Worm (Caenorhabditis elegans): ENCODE data around the gene ced-10.

The ced-10 gene

DNA sequence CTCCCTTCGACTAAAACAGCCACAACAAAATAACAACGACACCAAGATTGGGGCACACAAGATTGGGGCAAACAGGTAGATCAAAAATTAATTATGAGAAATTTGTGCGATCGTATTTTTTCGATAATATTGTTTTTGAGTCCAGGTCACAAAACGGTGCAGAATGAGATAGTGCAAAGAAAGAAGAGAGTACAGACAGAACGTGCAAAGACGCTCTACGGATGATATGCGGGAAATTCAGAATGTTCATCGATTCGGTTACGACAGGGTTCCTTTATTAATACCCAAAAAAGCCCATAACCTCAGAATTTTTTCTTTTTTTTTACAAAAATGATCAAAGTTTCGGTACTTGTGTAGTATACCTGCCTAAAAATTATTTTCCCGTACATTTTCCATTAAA is 29.9 kb upstream of the ced-10 start:
- peak; percentile 17 to 53 (median 30) for TF ChIP-seq dpl-1 (GFP tag; optimal IDR thresholded peaks at IDR 0.05)
- peak; percentile 2 to 58 for TF ChIP-seq efl-1 (optimal IDR thresholded peaks at IDR 0.05)
- peak in 1 of 2 experiments; percentile 54 for TF ChIP-seq efl-1 (GFP tag; optimal IDR thresholded peaks at IDR 0.05 in 1 of 2)
- peak; percentile 10 to 62 for TF ChIP-seq lin-35 (GFP tag; optimal IDR thresholded peaks at IDR 0.05)
- TF ChIP-seq snu-23 (GFP tag; optimal IDR thresholded peaks at IDR 0.05): peak; percentile 16
- TF ChIP-seq nhr-11 (tag; optimal IDR thresholded peaks at IDR 0.05): no peak
- TF ChIP-seq hlh-17 (GFP tag; optimal IDR thresholded peaks at IDR 0.05; ENCODE audit: borderline replicate concordance): no peak
- TF ChIP-seq lsy-2 (tag; optimal IDR thresholded peaks at IDR 0.05): peak in 1 of 2 experiments; percentile 56

DNA sequence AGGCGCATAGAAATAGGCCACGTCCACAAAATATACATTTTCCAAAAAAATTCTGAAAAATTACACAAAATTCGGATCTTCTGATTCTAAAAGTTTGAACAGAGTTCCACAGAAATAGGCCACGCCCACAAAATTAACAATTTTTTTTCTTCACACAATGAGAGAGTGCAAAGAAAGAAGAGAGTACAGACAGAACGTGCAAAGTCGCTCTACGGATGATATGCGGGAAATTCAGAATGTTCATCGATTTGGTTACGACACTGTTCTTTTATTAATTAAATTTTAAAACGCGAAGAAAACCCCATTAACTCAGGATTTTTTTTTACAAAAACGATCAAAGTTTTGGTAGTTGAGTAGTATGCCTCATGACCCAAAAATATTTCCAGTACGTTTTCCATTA is 23.7 kb upstream of the ced-10 start:
- TF ChIP-seq egl-27 (tag; optimal IDR thresholded peaks at IDR 0.05) (no peak), pag-3 (tag; optimal IDR thresholded peaks at IDR 0.05; ENCODE audit: borderline replicate concordance, insufficient read depth) (no peak), ztf-4 (tag; optimal IDR thresholded peaks at IDR 0.05) (no peak), nhr-28 (tag; optimal IDR thresholded peaks at IDR 0.05) (no peak), C16A3.4 (tag; optimal IDR thresholded peaks at IDR 0.05) (peak; percentile 1), sox-4 (tag; optimal IDR thresholded peaks at IDR 0.05) (no peak), snu-23 (GFP tag; optimal IDR thresholded peaks at IDR 0.05) (peak; percentile 10), hlh-4 (tag; optimal IDR thresholded peaks at IDR 0.05) (no peak), lsy-2 (tag; optimal IDR thresholded peaks at IDR 0.05) (peak; percentile 24 to 70), ama-1 (optimal IDR thresholded peaks at IDR 0.05) (no peak), jun-1 (tag; optimal IDR thresholded peaks at IDR 0.05) (no peak), lin-39 (tag; optimal IDR thresholded peaks at IDR 0.05) (no peak), dpl-1 (GFP tag; optimal IDR thresholded peaks at IDR 0.05) (peak; percentile 33 to 76 (median 61)), mef-2 (tag; optimal IDR thresholded peaks at IDR 0.05) (no peak), tlp-1 (tag; optimal IDR thresholded peaks at IDR 0.05) (no peak), blmp-1 (tag; optimal IDR thresholded peaks at IDR 0.05) (peak; percentile 35), mab-9 (GFP tag; IDR thresholded peaks at IDR 0.05) (no peak), lin-35 (GFP tag; optimal IDR thresholded peaks at IDR 0.05) (peak; percentile 16 to 78), snpc-4 (tag; optimal IDR thresholded peaks at IDR 0.05) (no peak), xbp-1 (tag; optimal IDR thresholded peaks at IDR 0.05) (no peak), efl-1 (optimal IDR thresholded peaks at IDR 0.05) (peak; percentile 50 to 66), efl-1 (GFP tag; optimal IDR thresholded peaks at IDR 0.05 in 1 of 2) (peak; percentile 67 to 96), irx-1 (tag; optimal IDR thresholded peaks at IDR 0.05) (no peak), ceh-82 (tag; optimal IDR thresholded peaks at IDR 0.05) (no peak)

DNA sequence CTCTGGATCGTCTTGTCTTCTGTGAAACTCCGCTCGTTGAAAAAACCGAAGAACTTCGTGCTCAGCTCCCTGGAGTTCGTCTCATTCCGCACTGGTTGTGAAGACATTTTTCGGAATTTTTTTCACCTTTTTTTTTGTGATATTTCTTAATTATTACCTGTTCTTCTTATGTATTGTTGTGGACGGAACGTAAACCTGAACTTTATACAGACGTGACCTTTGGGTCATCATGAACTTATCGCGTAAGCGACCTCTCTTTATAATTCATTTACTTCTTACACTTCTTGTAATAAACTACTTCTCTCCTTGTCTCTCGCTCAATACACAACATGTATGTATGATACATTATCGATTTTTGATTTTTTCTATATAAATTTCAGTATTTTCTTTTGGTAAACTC is 22.8 kb upstream of the ced-10 start, which contains the start of gene M57.1:
Gene M57.1 (plus strand): TSS at position 301 of the 400 bp plus-strand sequence.
- TF ChIP-seq Y116A8C.19 (tag; optimal IDR thresholded peaks at IDR 0.05; ENCODE audit: borderline replicate concordance) (no peak), ceh-8 (GFP tag; optimal IDR thresholded peaks at IDR 0.05) (no peak), nhr-28 (tag; optimal IDR thresholded peaks at IDR 0.05) (no peak), lin-14 (GFP tag; optimal IDR thresholded peaks at IDR 0.05) (no peak), isw-1 (GFP tag; IDR thresholded peaks at IDR 0.05) (no peak), grh-1 (GFP tag; IDR thresholded peaks at IDR 0.05) (no peak), aly-2 (tag; optimal IDR thresholded peaks at IDR 0.05) (no peak)

DNA sequence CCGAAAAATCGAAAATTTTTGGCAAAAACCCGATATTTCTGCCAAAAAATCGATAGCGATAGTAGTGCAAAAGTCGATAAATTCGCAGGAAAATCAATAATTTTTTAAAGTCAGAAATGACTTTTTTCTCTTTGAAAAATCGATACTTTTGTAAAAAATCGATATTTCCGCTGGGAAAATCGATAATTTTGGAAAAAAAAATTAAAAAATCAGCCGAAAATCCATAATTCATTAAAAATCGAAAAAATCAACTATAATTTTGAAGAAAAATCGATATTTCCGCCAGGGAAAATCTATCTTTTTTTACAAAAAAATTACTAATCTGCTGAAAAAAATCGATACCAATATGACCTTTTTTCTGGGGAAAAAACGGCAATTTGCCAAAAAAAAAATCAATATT is 22.2 kb upstream of the ced-10 start:
- TF ChIP-seq zip-4 (GFP tag; optimal IDR thresholded peaks at IDR 0.05) (no peak), aly-2 (tag; optimal IDR thresholded peaks at IDR 0.05) (no peak), nhr-85 (tag) (no peak), ceh-90 (tag; optimal IDR thresholded peaks at IDR 0.05) (no peak), lsy-2 (tag; optimal IDR thresholded peaks at IDR 0.05) (no peak), pag-3 (tag; optimal IDR thresholded peaks at IDR 0.05; ENCODE audit: borderline replicate concordance, insufficient read depth) (no peak), skn-1 (tag; optimal IDR thresholded peaks at IDR 0.05) (no peak), dpl-1 (GFP tag; optimal IDR thresholded peaks at IDR 0.05) (no peak), aha-1 (tag; optimal IDR thresholded peaks at IDR 0.05) (no peak), efl-3 (GFP tag; optimal IDR thresholded peaks at IDR 0.05) (no peak), pax-3 (tag; optimal IDR thresholded peaks at IDR 0.05) (no peak), ceh-8 (GFP tag; optimal IDR thresholded peaks at IDR 0.05) (no peak), nhr-28 (tag; optimal IDR thresholded peaks at IDR 0.05) (no peak), alr-1 (tag; optimal IDR thresholded peaks at IDR 0.05; ENCODE audit: borderline replicate concordance) (no peak), unc-130 (tag; optimal IDR thresholded peaks at IDR 0.05) (no peak), ama-1 (optimal IDR thresholded peaks at IDR 0.05) (no peak)
